Fruit fly (Drosophila melanogaster): ENCODE measurements around the gene Toll-9.

Gene Toll-9

dm6 chr3L:20354363-20354762, 12.2 kb downstream of the Toll-9 start:
- TF ChIP-seq Sin3A (optimal IDR thresholded peaks at IDR 0.05) (no peak), insv (optimal IDR thresholded peaks at IDR 0.05) (no peak), Myc (optimal IDR thresholded peaks at IDR 0.05) (no peak), h (optimal IDR thresholded peaks at IDR 0.05) (no peak), ttk (optimal IDR thresholded peaks at IDR 0.05) (no peak), psq (optimal IDR thresholded peaks at IDR 0.05) (no peak)

dm6 chr3L:20353726-20354332, 12.7 kb downstream of the Toll-9 start:
- TF ChIP-seq h (optimal IDR thresholded peaks at IDR 0.05) (no peak), Sin3A (optimal IDR thresholded peaks at IDR 0.05) (no peak), ttk (optimal IDR thresholded peaks at IDR 0.05) (no peak), Myc (optimal IDR thresholded peaks at IDR 0.05) (no peak), insv (optimal IDR thresholded peaks at IDR 0.05) (no peak), psq (optimal IDR thresholded peaks at IDR 0.05) (no peak)

dm6 chr3L:20353149-20353548, 13.4 kb downstream of the Toll-9 start, which contains the start of gene CG5618:
Gene CG5618, plus strand, starts transcription at chr3L:20353449.
- TF ChIP-seq Myc (optimal IDR thresholded peaks at IDR 0.05) (no peak), ttk (optimal IDR thresholded peaks at IDR 0.05) (no peak), psq (optimal IDR thresholded peaks at IDR 0.05) (no peak), Sin3A (optimal IDR thresholded peaks at IDR 0.05) (no peak), insv (optimal IDR thresholded peaks at IDR 0.05) (no peak), h (optimal IDR thresholded peaks at IDR 0.05) (no peak)

dm6 chr3L:20349333-20349924, 17.1 kb downstream of the Toll-9 start:
- TF ChIP-seq h (optimal IDR thresholded peaks at IDR 0.05) = no peak
- TF ChIP-seq Sin3A (optimal IDR thresholded peaks at IDR 0.05) = no peak
- no peak for TF ChIP-seq psq (optimal IDR thresholded peaks at IDR 0.05)
- no peak for TF ChIP-seq ttk (optimal IDR thresholded peaks at IDR 0.05)
- no peak for TF ChIP-seq Myc (optimal IDR thresholded peaks at IDR 0.05)

- TF ChIP-seq Sin3A (optimal IDR thresholded peaks at IDR 0.05) (no peak), Myc (optimal IDR thresholded peaks at IDR 0.05) (no peak), psq (optimal IDR thresholded peaks at IDR 0.05) (no peak), ttk (optimal IDR thresholded peaks at IDR 0.05) (no peak), insv (optimal IDR thresholded peaks at IDR 0.05) (no peak), h (optimal IDR thresholded peaks at IDR 0.05) (no peak)
Measured at dm6 chr3L:20348581-20349093, 17.9 kb downstream of the Toll-9 start.

- no peak for TF ChIP-seq psq (optimal IDR thresholded peaks at IDR 0.05)
- no peak for TF ChIP-seq ttk (optimal IDR thresholded peaks at IDR 0.05)
- TF ChIP-seq insv (optimal IDR thresholded peaks at IDR 0.05) = no peak
- TF ChIP-seq Sin3A (optimal IDR thresholded peaks at IDR 0.05) = no peak
- no peak for TF ChIP-seq Myc (optimal IDR thresholded peaks at IDR 0.05)
- TF ChIP-seq h (optimal IDR thresholded peaks at IDR 0.05) = no peak
Measured at dm6 chr3L:20347762-20348580, 18.6 kb downstream of the Toll-9 start, which contains the start of the genes Rbbp5 and eRF1. Gene Rbbp5, minus strand, starts transcription at chr3L:20347942. Gene eRF1, plus strand, starts transcription at chr3L:20348355.

- TF ChIP-seq insv (optimal IDR thresholded peaks at IDR 0.05) (no peak), psq (optimal IDR thresholded peaks at IDR 0.05) (no peak), h (optimal IDR thresholded peaks at IDR 0.05) (no peak), ttk (optimal IDR thresholded peaks at IDR 0.05) (no peak), Sin3A (optimal IDR thresholded peaks at IDR 0.05) (no peak), Myc (optimal IDR thresholded peaks at IDR 0.05) (no peak)
Measured at dm6 chr3L:20342334-20342733, 24.2 kb downstream of the Toll-9 start, which contains the start of gene Spn77Bc. Gene Spn77Bc, plus strand, starts transcription at chr3L:20342634.

- TF ChIP-seq psq (optimal IDR thresholded peaks at IDR 0.05) = no peak
- TF ChIP-seq insv (optimal IDR thresholded peaks at IDR 0.05) = no peak
- TF ChIP-seq h (optimal IDR thresholded peaks at IDR 0.05) = no peak
- no peak for TF ChIP-seq Myc (optimal IDR thresholded peaks at IDR 0.05)
- no peak for TF ChIP-seq Sin3A (optimal IDR thresholded peaks at IDR 0.05)
Measured at dm6 chr3L:20320652-20321051, 45.9 kb downstream of the Toll-9 start, which contains the start of gene Spn77Bb. Gene Spn77Bb, plus strand, starts transcription at chr3L:20320952.

- TF ChIP-seq psq (optimal IDR thresholded peaks at IDR 0.05) (no peak), Myc (optimal IDR thresholded peaks at IDR 0.05) (no peak), insv (optimal IDR thresholded peaks at IDR 0.05) (no peak), h (optimal IDR thresholded peaks at IDR 0.05) (no peak), Sin3A (optimal IDR thresholded peaks at IDR 0.05) (no peak)
Measured at dm6 chr3L:20320044-20320443, 46.5 kb downstream of the Toll-9 start.

- TF ChIP-seq insv (optimal IDR thresholded peaks at IDR 0.05) = no peak
- TF ChIP-seq h (optimal IDR thresholded peaks at IDR 0.05) = no peak
- TF ChIP-seq psq (optimal IDR thresholded peaks at IDR 0.05) = no peak
- no peak for TF ChIP-seq Myc (optimal IDR thresholded peaks at IDR 0.05)
- no peak for TF ChIP-seq Sin3A (optimal IDR thresholded peaks at IDR 0.05)
- no peak for TF ChIP-seq ttk (optimal IDR thresholded peaks at IDR 0.05)
Measured at dm6 chr3L:20317751-20318150, 48.8 kb downstream of the Toll-9 start.

- TF ChIP-seq insv (optimal IDR thresholded peaks at IDR 0.05) = no peak
- TF ChIP-seq ttk (optimal IDR thresholded peaks at IDR 0.05) = no peak
- no peak for TF ChIP-seq h (optimal IDR thresholded peaks at IDR 0.05)
- no peak for TF ChIP-seq psq (optimal IDR thresholded peaks at IDR 0.05)
- TF ChIP-seq Myc (optimal IDR thresholded peaks at IDR 0.05) = no peak
- no peak for TF ChIP-seq Sin3A (optimal IDR thresholded peaks at IDR 0.05)
Measured at dm6 chr3L:20316956-20317589, 49.5 kb downstream of the Toll-9 start, which contains the start of gene Spn77Ba. Gene Spn77Ba, plus strand, starts transcription at chr3L:20317190.

Data from Kc167 (cell line).